Worm (Caenorhabditis elegans): ENCODE measurements around the gene C33H5.2.

ce11 chrIV:7812709-7813108 is 7.9 kb downstream of the C33H5.2 start, which contains the start of gene zgpa-1:
- TF ChIP-seq tab-1 (GFP tag; IDR thresholded peaks at IDR 0.05): no peak
- no peak for TF ChIP-seq ref-1 (GFP tag; conservative IDR thresholded peaks at IDR 0.05)
- no peak for TF ChIP-seq ztf-23 (GFP tag; IDR thresholded peaks at IDR 0.05)
- TF ChIP-seq klf-2 (GFP tag; conservative IDR thresholded peaks at IDR 0.05): no peak

Measured in whole organism, midembryonic.